Fruit fly (Drosophila melanogaster): ENCODE measurements around the gene lmgA.

The lmgA gene

DNA sequence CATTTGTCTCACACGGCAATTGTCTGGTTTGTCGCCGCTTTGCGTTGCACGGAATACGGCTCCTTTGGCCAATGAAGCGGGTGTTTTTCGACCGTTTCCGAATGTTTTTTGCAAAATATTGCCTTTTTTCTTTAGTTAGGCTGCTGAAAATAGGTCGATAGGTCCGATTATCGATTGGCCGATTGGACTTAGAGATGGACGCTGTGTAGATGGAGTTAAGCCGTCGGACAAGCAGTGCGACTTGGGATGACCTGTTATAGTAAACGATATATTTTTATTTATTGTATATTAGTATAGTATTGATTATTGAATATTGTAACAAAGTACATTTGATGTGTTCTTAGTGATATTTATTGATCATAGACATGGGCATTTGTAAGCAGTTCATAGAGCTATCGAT, at the start of gene lmgA, which contains the start of gene lmgB (continued):
- no peak for TF ChIP-seq ara (GFP tag; IDR thresholded peaks at IDR 0.05)
- peak; percentile 26; the same call in 1 of the 2 replicates for TF ChIP-seq cas (GFP tag; IDR thresholded peaks at IDR 0.05)
- TF ChIP-seq chm (GFP tag; IDR thresholded peaks at IDR 0.05) = no peak
- TF ChIP-seq zfh1 (GFP tag; IDR thresholded peaks at IDR 0.05) = no peak
- TF ChIP-seq kni (GFP tag; optimal IDR thresholded peaks at IDR 0.05) = no peak
- no peak for TF ChIP-seq CG7271 (tag; optimal IDR thresholded peaks at IDR 0.05)
- TF ChIP-seq lab (GFP tag; optimal IDR thresholded peaks at IDR 0.05) = no peak
- no peak for TF ChIP-seq CG6813 (GFP tag; optimal IDR thresholded peaks at IDR 0.05)
- TF ChIP-seq tap (tag; optimal IDR thresholded peaks at IDR 0.05) = no peak
- TF ChIP-seq Poxn (GFP tag; IDR thresholded peaks at IDR 0.05) = no peak
- TF ChIP-seq CG10959 (GFP tag; IDR thresholded peaks at IDR 0.05) = no peak
- peak; percentile 76 for TF ChIP-seq HmgZ (tag; optimal IDR thresholded peaks at IDR 0.05)
- no peak for TF ChIP-seq CG2875 (GFP tag; optimal IDR thresholded peaks at IDR 0.05)
- no peak for TF ChIP-seq CG17912 (GFP tag; optimal IDR thresholded peaks at IDR 0.05)
- TF ChIP-seq CG3995 (GFP tag; optimal IDR thresholded peaks at IDR 0.05) = peak; percentile 73
- TF ChIP-seq Blimp-1 (GFP tag; optimal IDR thresholded peaks at IDR 0.05) = peak; percentile 31
- TF ChIP-seq gfzf (GFP tag; optimal IDR thresholded peaks at IDR 0.05) = no peak
- no peak for TF ChIP-seq Fer1 (GFP tag; optimal IDR thresholded peaks at IDR 0.05)
- TF ChIP-seq CG14667 (GFP tag; IDR thresholded peaks at IDR 0.05) = no peak
- TF ChIP-seq jumu (GFP tag; optimal IDR thresholded peaks at IDR 0.05) = no peak
- TF ChIP-seq CG14441 (GFP tag; IDR thresholded peaks at IDR 0.05) = peak; percentile 35; the same call in 1 of the 2 replicates
- peak; percentile 62; the same call in 3 of the 4 replicates for TF ChIP-seq Gug (GFP tag; IDR thresholded peaks at IDR 0.05)
- TF ChIP-seq Dek (tag; optimal IDR thresholded peaks at IDR 0.05) = peak; percentile 41
- TF ChIP-seq nerfin-2 (GFP tag; IDR thresholded peaks at IDR 0.05; ENCODE audit: partially characterized antibody) = peak; percentile 91
- no peak for TF ChIP-seq cad (GFP tag; optimal IDR thresholded peaks at IDR 0.05)
- TF ChIP-seq br (optimal IDR thresholded peaks at IDR 0.05) = no peak
- TF ChIP-seq BtbVII (GFP tag; optimal IDR thresholded peaks at IDR 0.05) = no peak
- peak; percentile 31 for TF ChIP-seq oc (tag; optimal IDR thresholded peaks at IDR 0.05)
- TF ChIP-seq MESR4 (GFP tag; optimal IDR thresholded peaks at IDR 0.05) = peak; percentile 95
- TF ChIP-seq Hr3 (GFP tag; optimal IDR thresholded peaks at IDR 0.05) = peak; percentile 95
- TF ChIP-seq CG11398 (GFP tag; optimal IDR thresholded peaks at IDR 0.05) = no peak
- peak in 1 of 2 experiments; percentile 4 for TF ChIP-seq Dfd (GFP tag; optimal IDR thresholded peaks at IDR 0.05)
- TF ChIP-seq ssp (GFP tag; IDR thresholded peaks at IDR 0.05) = no peak
- TF ChIP-seq Asciz (GFP tag; optimal IDR thresholded peaks at IDR 0.05) = no peak
- peak; percentile 30 for TF ChIP-seq gro (GFP tag; optimal IDR thresholded peaks at IDR 0.05)
- TF ChIP-seq klu (GFP tag; IDR thresholded peaks at IDR 0.05) = no peak
- no peak for TF ChIP-seq gcm2 (GFP tag; optimal IDR thresholded peaks at IDR 0.05)
- 0 out of 2 replicates have a peak, but pooled peaks have one; percentile 52 for TF ChIP-seq CG42726 (GFP tag; IDR thresholded peaks at IDR 0.05; ENCODE audit: partially characterized antibody)
- TF ChIP-seq CG11723 (GFP tag; optimal IDR thresholded peaks at IDR 0.05) = no peak
- TF ChIP-seq mirr (GFP tag; optimal IDR thresholded peaks at IDR 0.05) = no peak
- TF ChIP-seq CG10979 (tag; optimal IDR thresholded peaks at IDR 0.05) = no peak
- no peak for TF ChIP-seq Sox100B (GFP tag; optimal IDR thresholded peaks at IDR 0.05)
- TF ChIP-seq z (GFP tag; IDR thresholded peaks at IDR 0.05) = no peak
- TF ChIP-seq bcd (GFP tag; optimal IDR thresholded peaks at IDR 0.05) = peak; percentile 58
- peak; percentile 32 for TF ChIP-seq Sin3A (optimal IDR thresholded peaks at IDR 0.05)
- TF ChIP-seq pan (optimal IDR thresholded peaks at IDR 0.05) = no peak
- TF ChIP-seq pan (GFP tag; optimal IDR thresholded peaks at IDR 0.05 in 1 of 2, IDR thresholded peaks at IDR 0.05 in 1 of 2) = peak in 1 of 2 experiments; percentile 47
- no peak for TF ChIP-seq CG1832 (GFP tag; optimal IDR thresholded peaks at IDR 0.05)
- peak; percentile 16; the same call in 1 of the 3 replicates for TF ChIP-seq CG11456 (GFP tag; IDR thresholded peaks at IDR 0.05)
- no peak for TF ChIP-seq CG2678 (tag; optimal IDR thresholded peaks at IDR 0.05)
- TF ChIP-seq CG11093 (GFP tag; IDR thresholded peaks at IDR 0.05) = no peak
- TF ChIP-seq maf-S (GFP tag; optimal IDR thresholded peaks at IDR 0.05) = peak; percentile 4
